Fruit fly (Drosophila melanogaster): ENCODE data around the gene CG33270.

DNA sequence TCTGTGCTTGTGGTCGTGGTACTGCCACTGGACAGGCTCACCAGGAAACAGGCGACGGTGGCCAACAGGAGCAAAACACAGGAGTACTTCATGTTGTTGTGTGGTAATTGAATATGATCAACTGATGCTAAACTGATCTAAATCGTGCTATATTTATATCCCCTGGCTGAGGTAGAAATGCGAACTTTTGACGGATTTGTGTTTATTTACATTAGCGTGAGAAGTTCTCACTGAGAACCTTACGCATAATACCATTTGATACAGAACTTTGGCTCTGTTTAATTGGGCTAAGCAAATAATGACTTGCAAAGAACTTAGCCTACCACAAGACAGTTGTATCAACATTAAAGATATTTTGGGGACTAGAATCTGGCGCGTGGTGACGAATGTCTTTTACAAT lies 12.7 kb upstream of the CG33270 start, which contains the start of gene CG33268:
- TF ChIP-seq CTCF (optimal IDR thresholded peaks at IDR 0.05) (no peak), CG8478 (optimal IDR thresholded peaks at IDR 0.05) (no peak)
